Worm (Caenorhabditis elegans) whole organism, young adult: ENCODE data around the gene M110.7.

Experiments used
- B0261.1 ChIP-seq: sonication (generic microtip); optimal IDR thresholded peaks from 2 replicates; lab custom pipeline; 2016; ENCODE audit warnings: mild to moderate bottlenecking, missing genetic modification characterization, moderate library complexity, missing compliant biosample characterization
- D2030.7 ChIP-seq: fragments of 200-800 bp; sonication (Bioruptor generic); IDR thresholded peaks from 2 replicates; pipeline ENCODE4 v1.3.6; 2022; ENCODE audit warnings: missing genetic modification reagents, missing genetic modification characterization, missing compliant biosample characterization
- F10E7.11 ChIP-seq: sonication (generic microtip); optimal IDR thresholded peaks from 2 replicates; lab custom pipeline; 2017; ENCODE audit warnings: mild to moderate bottlenecking, missing genetic modification characterization, moderate library complexity, missing compliant biosample characterization
- F33H1.4 ChIP-seq: fragments of 200-800 bp; sonication (Bioruptor generic); IDR thresholded peaks from 2 replicates; pipeline ENCODE4 v1.3.6; 2022; ENCODE audit warnings: missing genetic modification reagents, missing genetic modification characterization, missing compliant biosample characterization
- F37B4.10 ChIP-seq: fragments of 200-800 bp; sonication (Bioruptor generic); IDR thresholded peaks from 2 replicates; pipeline ENCODE4 v1.3.6; 2022; ENCODE audit warnings: missing genetic modification characterization, missing compliant biosample characterization
- F49E8.2 ChIP-seq: sonication (generic microtip); optimal IDR thresholded peaks from 3 replicates; lab custom pipeline; 2017; ENCODE audit warnings: missing genetic modification characterization, mild to moderate bottlenecking, missing compliant biosample characterization, antibody characterized with exemption, moderate library complexity; ENCODE audit not compliant: insufficient read depth
- K11D2.4 ChIP-seq: fragments of 200-800 bp; sonication (Bioruptor generic); IDR thresholded peaks from 2 replicates; pipeline ENCODE4 v1.3.6; 2022; ENCODE audit warnings: missing genetic modification reagents, missing genetic modification characterization, missing compliant biosample characterization
- Y53G8AR.9 ChIP-seq: fragments of 200-800 bp; sonication (Bioruptor generic); conservative IDR thresholded peaks from 2 replicates; pipeline ENCODE4 v1.3.6; 2022; ENCODE audit warnings: missing genetic modification reagents, missing genetic modification characterization, missing compliant biosample characterization
- akir-1 ChIP-seq: fragments of 200-800 bp; sonication (Bioruptor generic); optimal IDR thresholded peaks from 2 replicates; lab custom pipeline; 2018; ENCODE audit warnings: mild to moderate bottlenecking, missing genetic modification characterization, moderate library complexity, missing compliant biosample characterization
- attf-6 ChIP-seq: fragments of 200-800 bp; sonication (Bioruptor generic); IDR thresholded peaks from 2 replicates; pipeline ENCODE4 v1.3.6; 2022; ENCODE audit warnings: missing genetic modification reagents, missing genetic modification characterization, missing compliant biosample characterization
- ceh-40 ChIP-seq: fragments of 200-800 bp; sonication (Bioruptor generic); IDR thresholded peaks from 2 replicates; pipeline ENCODE4 v1.3.6; 2022; ENCODE audit warnings: missing genetic modification characterization, missing compliant biosample characterization
- ceh-79 ChIP-seq: sonication (generic microtip); optimal IDR thresholded peaks from 2 replicates; lab custom pipeline; 2017; ENCODE audit warnings: mild to moderate bottlenecking, missing genetic modification characterization, missing compliant biosample characterization
- ceh-91 ChIP-seq: fragments of 200-800 bp; sonication (Bioruptor generic); IDR thresholded peaks from 2 replicates; pipeline ENCODE4 v1.3.6; 2022; ENCODE audit warnings: missing genetic modification reagents, missing genetic modification characterization, missing compliant biosample characterization
- dox-1 ChIP-seq: fragments of 200-800 bp; sonication (Bioruptor generic); IDR thresholded peaks from 2 replicates; pipeline ENCODE4 v1.3.6; 2022; ENCODE audit warnings: missing genetic modification reagents, missing genetic modification characterization, missing compliant biosample characterization
- dpl-1 ChIP-seq: fragments of 150-350 bp; optimal IDR thresholded peaks from 2 replicates; lab custom pipeline; 2014; ENCODE audit warnings: missing biosample characterization, missing genetic modification reagents, missing genetic modification characterization
- efl-1 ChIP-seq: fragments of 150-350 bp; optimal IDR thresholded peaks from 2 replicates; lab custom pipeline; 2014; ENCODE audit warnings: missing biosample characterization, missing genetic modification reagents, missing genetic modification characterization
- ets-4 ChIP-seq: fragments of 200-800 bp; sonication (Bioruptor generic); optimal IDR thresholded peaks from 2 replicates; lab custom pipeline; 2018; ENCODE audit warnings: mild to moderate bottlenecking, missing genetic modification characterization, missing compliant biosample characterization
- him-1 ChIP-seq: sonication (generic microtip); optimal IDR thresholded peaks from 2 replicates; lab custom pipeline; 2016; ENCODE audit warnings: missing genotype, missing genetic modification reagents, missing genetic modification characterization, missing compliant biosample characterization
- hlh-12 ChIP-seq: sonication (generic microtip); optimal IDR thresholded peaks from 2 replicates; lab custom pipeline; 2016; ENCODE audit warnings: missing genetic modification characterization, missing compliant biosample characterization
- hmg-1.2 ChIP-seq: fragments of 200-800 bp; sonication (Bioruptor generic); IDR thresholded peaks from 2 replicates; pipeline ENCODE4 v1.3.6; 2022; ENCODE audit warnings: missing genetic modification reagents, missing genetic modification characterization, missing compliant biosample characterization
- lin-26 ChIP-seq: fragments of 200-800 bp; sonication (Bioruptor generic); IDR thresholded peaks from 2 replicates; pipeline ENCODE4 v1.3.6; 2022; ENCODE audit warnings: missing genetic modification reagents, missing genetic modification characterization, missing compliant biosample characterization
- lin-54 ChIP-seq: fragments of 200-800 bp; sonication (Bioruptor generic); optimal IDR thresholded peaks from 2 replicates; lab custom pipeline; 2018; ENCODE audit warnings: mild to moderate bottlenecking, missing genetic modification characterization, missing compliant biosample characterization
- lsl-1 ChIP-seq: fragments of 200-800 bp; sonication (Bioruptor generic); optimal IDR thresholded peaks from 2 replicates; lab custom pipeline; 2018; ENCODE audit warnings: mild to moderate bottlenecking, missing genetic modification characterization, moderate library complexity, missing compliant biosample characterization
- lsy-27 ChIP-seq: sonication (generic microtip); optimal IDR thresholded peaks from 2 replicates; lab custom pipeline; 2017; ENCODE audit warnings: missing genetic modification characterization, mild to moderate bottlenecking, missing compliant biosample characterization, antibody characterized with exemption, missing genotype, borderline replicate concordance; ENCODE audit not compliant: insufficient read depth
- madf-6 ChIP-seq: fragments of 200-800 bp; sonication (Bioruptor generic); IDR thresholded peaks from 2 replicates; pipeline ENCODE4 v1.3.6; 2022; ENCODE audit warnings: missing genetic modification reagents, missing genetic modification characterization, missing compliant biosample characterization
- madf-8 ChIP-seq: fragments of 200-800 bp; sonication (Bioruptor generic); conservative IDR thresholded peaks from 2 replicates; pipeline ENCODE4 v1.3.6; 2022; ENCODE audit warnings: missing genetic modification reagents, missing genetic modification characterization, missing compliant biosample characterization
- mel-28 ChIP-seq: sonication (generic microtip); optimal IDR thresholded peaks from 2 replicates; lab custom pipeline; 2016; ENCODE audit warnings: borderline replicate concordance, mild to moderate bottlenecking, missing genetic modification characterization, missing compliant biosample characterization
- nhr-120 ChIP-seq: fragments of 200-800 bp; sonication (Bioruptor generic); IDR thresholded peaks from 2 replicates; pipeline ENCODE4 v1.3.6; 2022; ENCODE audit warnings: missing genetic modification characterization, missing compliant biosample characterization
- nhr-27 ChIP-seq: fragments of 200-800 bp; sonication (Bioruptor generic); optimal IDR thresholded peaks from 2 replicates; lab custom pipeline; 2018; ENCODE audit warnings: mild to moderate bottlenecking, missing genetic modification characterization, moderate library complexity, missing compliant biosample characterization
- nhr-80 ChIP-seq: sonication (generic microtip); optimal IDR thresholded peaks from 2 replicates; lab custom pipeline; 2016; ENCODE audit warnings: missing genetic modification characterization, missing compliant biosample characterization
- pbrm-1 ChIP-seq: fragments of 200-800 bp; sonication (Bioruptor generic); IDR thresholded peaks from 2 replicates; pipeline ENCODE4 v1.3.6; 2022; ENCODE audit warnings: missing genetic modification reagents, missing genetic modification characterization, missing compliant biosample characterization
- snpc-1.3 ChIP-seq: sonication (generic microtip); optimal IDR thresholded peaks from 2 replicates; lab custom pipeline; 2017; ENCODE audit warnings: missing genetic modification characterization, mild to moderate bottlenecking, missing compliant biosample characterization, antibody characterized with exemption, moderate library complexity, missing genotype, missing genetic modification reagents; ENCODE audit not compliant: insufficient read depth
- unc-62 ChIP-seq: fragments of 150-350 bp; optimal IDR thresholded peaks from 2 replicates; lab custom pipeline; 2014; ENCODE audit warnings: missing biosample characterization, missing genetic modification reagents, missing genetic modification characterization
- xnd-1 ChIP-seq: sonication (generic microtip); optimal IDR thresholded peaks from 2 replicates; lab custom pipeline; 2016; ENCODE audit warnings: missing genotype, missing genetic modification reagents, missing genetic modification characterization, missing compliant biosample characterization
- ztf-18 ChIP-seq: sonication (generic microtip); optimal IDR thresholded peaks from 2 replicates; lab custom pipeline; 2016; ENCODE audit warnings: missing genotype, mild to moderate bottlenecking, missing genetic modification characterization, missing compliant biosample characterization
- ztf-3 ChIP-seq: fragments of 200-800 bp; sonication (Bioruptor generic); optimal IDR thresholded peaks from 2 replicates; lab custom pipeline; 2018; ENCODE audit warnings: mild to moderate bottlenecking, missing genetic modification characterization, missing compliant biosample characterization

Gene M110.7

DNA sequence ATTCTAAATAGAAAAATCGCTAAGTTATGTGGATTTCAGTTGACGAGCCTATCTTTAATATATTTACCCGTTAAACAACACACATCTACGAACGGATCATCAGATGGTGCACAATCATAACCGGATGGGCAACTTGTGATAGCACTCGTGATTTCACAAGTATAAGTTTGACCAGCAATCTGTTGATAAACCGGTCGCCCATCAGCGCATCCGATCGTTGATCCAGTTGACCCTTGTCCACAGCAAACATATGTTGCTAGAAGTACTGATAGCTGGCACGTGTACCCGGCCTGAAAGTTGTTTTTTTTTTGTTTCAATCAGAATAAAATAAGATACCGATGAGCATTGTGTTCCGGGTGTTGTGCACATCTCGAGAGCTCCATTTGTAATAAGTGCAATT lies 35.1 kb downstream of the M110.7 start:
- 0 out of 2 replicates have a peak, but pooled peaks have one; percentile 64 for TF ChIP-seq lin-26 (GFP tag; lab: Robert Waterston, UW)
- no peak for TF ChIP-seq nhr-80
- TF ChIP-seq hlh-12 (tag; lab: Kevin White, UChicago): no peak
- no peak for TF ChIP-seq hmg-1.2 (GFP tag; lab: Robert Waterston, UW)
- TF ChIP-seq Y53G8AR.9 (GFP tag; lab: Robert Waterston, UW): no peak

DNA sequence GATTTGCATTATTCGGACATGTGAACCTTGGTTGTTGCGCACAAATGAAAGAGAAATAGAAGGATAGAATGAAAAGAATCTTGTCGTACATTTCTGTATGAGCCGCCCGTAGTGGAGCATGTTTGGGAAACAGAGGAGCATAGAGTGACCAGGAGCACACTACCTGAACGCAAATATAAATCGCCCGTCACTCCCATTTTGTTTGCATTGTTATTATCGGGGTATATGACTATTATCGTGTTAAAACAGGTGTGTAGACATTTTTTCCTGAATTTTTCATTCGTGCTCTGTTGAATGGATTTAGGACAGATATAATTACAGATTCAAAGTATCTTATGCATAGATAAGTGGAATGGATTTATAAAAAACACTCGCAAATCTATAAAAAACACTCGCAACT lies 36.8 kb downstream of the M110.7 start, which contains the start of gene K01C8.2:
K01C8.2 (minus strand) TSS at position 101 of the 400 bp plus-strand sequence.
- TF ChIP-seq ceh-40: no peak

DNA sequence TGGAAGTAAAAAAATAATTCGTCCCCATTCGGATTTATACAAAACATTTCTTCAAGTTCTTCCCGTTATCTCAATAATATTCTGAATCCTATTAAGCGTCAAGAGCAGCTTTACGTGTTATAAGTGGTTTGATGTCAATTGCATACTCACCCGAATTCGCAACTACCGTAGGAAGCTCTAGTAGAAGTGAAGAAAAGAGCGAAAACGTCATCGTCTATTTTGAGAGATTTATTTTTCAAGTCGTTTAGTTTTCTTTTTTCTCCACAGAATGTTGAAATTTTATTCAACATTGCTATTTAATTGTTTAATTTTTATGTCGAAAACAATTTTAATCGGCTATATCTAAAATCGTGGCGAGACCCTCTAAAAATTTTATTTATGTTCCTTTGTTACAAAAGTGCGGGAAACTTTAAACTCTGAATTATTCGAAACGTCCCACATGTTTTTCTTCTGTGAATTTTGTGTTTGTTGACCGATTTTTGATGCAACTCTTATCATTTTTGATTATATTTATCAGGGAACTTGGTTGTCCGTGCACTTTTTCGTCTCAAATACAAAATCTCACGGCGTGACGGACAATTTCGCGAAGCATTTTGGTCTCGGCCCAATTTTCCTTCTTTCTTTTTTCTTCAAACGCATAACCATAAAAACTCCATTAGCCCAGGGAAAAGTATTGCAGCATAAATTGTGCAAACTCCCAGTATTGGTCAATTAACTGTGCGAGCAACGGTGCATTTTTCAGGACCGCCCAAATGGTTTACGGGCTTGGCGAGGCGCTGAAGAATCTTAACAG lies 37.5 kb downstream of the M110.7 start, which contains the start of gene tdc-1:
tdc-1 (plus strand) TSS at position 743 of the 793 bp plus-strand sequence.
- TF ChIP-seq him-1 (tag; lab: Kevin White, UChicago) (peak; percentile 31), B0261.1 (tag; lab: Kevin White, UChicago) (no peak), mel-28 (tag; lab: Kevin White, UChicago) (no peak), nhr-120 (GFP tag; lab: Robert Waterston, UW) (no peak), ets-4 (no peak), xnd-1 (tag; lab: Kevin White, UChicago) (peak; percentile 88), F37B4.10 (GFP tag; lab: Robert Waterston, UW) (no peak), lin-54 (GFP tag; lab: Kevin White, UChicago) (peak; percentile 59), F10E7.11 (tag; lab: Kevin White, UChicago) (no peak), K11D2.4 (GFP tag; lab: Robert Waterston, UW) (no peak), lsl-1 (GFP tag; lab: Kevin White, UChicago) (peak; percentile 90), F33H1.4 (GFP tag; lab: Robert Waterston, UW) (peak; percentile 88), akir-1 (no peak), ceh-91 (GFP tag; lab: Robert Waterston, UW) (no peak), madf-8 (GFP tag; lab: Robert Waterston, UW) (peak; percentile 76), unc-62 (GFP tag; lab: Kevin White, UChicago) (no peak), nhr-27 (tag; lab: Kevin White, UChicago) (no peak), ceh-79 (tag; lab: Kevin White, UChicago) (no peak), dox-1 (GFP tag; lab: Robert Waterston, UW) (peak; percentile 7; the same call in 1 of the 2 replicates), F49E8.2 (tag; lab: Kevin White, UChicago) (no peak), snpc-1.3 (tag; lab: Kevin White, UChicago) (peak; percentile 20), pbrm-1 (no peak), madf-6 (peak; percentile 93), ztf-18 (tag; lab: Kevin White, UChicago) (no peak), attf-6 (no peak), ztf-3 (no peak), dpl-1 (GFP tag; lab: Kevin White, UChicago) (peak; percentile 43), D2030.7 (GFP tag; lab: Robert Waterston, UW) (peak; percentile 51), efl-1 (GFP tag; lab: Kevin White, UChicago) (peak; percentile 82), lsy-27 (tag; lab: Kevin White, UChicago) (no peak)
